Fruit fly (Drosophila melanogaster): Measurements from ENCODE around the gene CG42446.

CG42446 gene

DNA sequence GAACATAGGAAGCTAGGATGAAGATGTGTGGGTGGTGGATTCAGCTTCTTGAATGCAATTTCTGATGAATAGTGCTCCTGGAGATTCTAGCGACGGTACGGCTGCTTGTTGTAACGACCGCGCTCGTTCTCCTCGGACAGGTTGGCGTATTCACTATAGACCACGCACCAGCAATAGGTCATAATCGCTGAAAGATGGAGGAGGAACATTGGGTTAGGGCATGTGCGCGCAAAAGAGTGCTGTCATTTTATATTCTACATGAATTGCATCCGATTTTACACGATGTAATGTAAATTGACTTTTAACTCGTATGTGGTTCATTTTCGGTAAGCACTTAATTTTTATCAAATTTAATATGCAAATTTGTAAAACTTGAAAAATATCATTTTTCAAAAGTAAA lies 8.9 kb downstream of the CG42446 start (continued):
- TF ChIP-seq CG13894 (tag; optimal IDR thresholded peaks at IDR 0.05) (no peak), knrl (GFP tag; IDR thresholded peaks at IDR 0.05; ENCODE audit: partially characterized antibody) (peak; percentile 42; the same call in 1 of the 3 replicates), yki (optimal IDR thresholded peaks at IDR 0.05) (no peak), CG12744 (GFP tag; optimal IDR thresholded peaks at IDR 0.05) (no peak), CG1024 (GFP tag; IDR thresholded peaks at IDR 0.05) (no peak), CG17612 (GFP tag; IDR thresholded peaks at IDR 0.05) (no peak), CG17359 (tag; optimal IDR thresholded peaks at IDR 0.05) (no peak), C15 (GFP tag; IDR thresholded peaks at IDR 0.05) (no peak), Dip3 (GFP tag; optimal IDR thresholded peaks at IDR 0.05) (peak; percentile 0), ato (GFP tag; IDR thresholded peaks at IDR 0.05; ENCODE audit: partially characterized antibody) (no peak), tin (GFP tag; optimal IDR thresholded peaks at IDR 0.05) (no peak), cwo (GFP tag; optimal IDR thresholded peaks at IDR 0.05) (no peak), CG16813 (GFP tag; IDR thresholded peaks at IDR 0.05; ENCODE audit: partially characterized antibody) (peak; percentile 51; the same call in 2 of the 3 replicates), Oli (tag; optimal IDR thresholded peaks at IDR 0.05) (no peak), CG8924 (tag; optimal IDR thresholded peaks at IDR 0.05) (no peak), Meics (GFP tag; optimal IDR thresholded peaks at IDR 0.05) (no peak), Taf1 (GFP tag; IDR thresholded peaks at IDR 0.05) (no peak), CG7556 (GFP tag; optimal IDR thresholded peaks at IDR 0.05) (no peak), CG9215 (GFP tag; IDR thresholded peaks at IDR 0.05) (no peak), salm (tag; optimal IDR thresholded peaks at IDR 0.05) (no peak), Dbx (GFP tag; IDR thresholded peaks at IDR 0.05) (no peak), CG8290 (GFP tag; optimal IDR thresholded peaks at IDR 0.05) (no peak), CG8290 (tag; optimal IDR thresholded peaks at IDR 0.05) (peak in 1 of 2 experiments; percentile 56), pita (GFP tag; optimal IDR thresholded peaks at IDR 0.05) (peak; percentile 83), sna (GFP tag; IDR thresholded peaks at IDR 0.05; ENCODE audit: partially characterized antibody) (no peak), CG2120 (GFP tag; optimal IDR thresholded peaks at IDR 0.05) (peak; percentile 9), bbx (GFP tag; IDR thresholded peaks at IDR 0.05; ENCODE audit: partially characterized antibody) (peak; percentile 21; the same call in 1 of the 2 replicates), CG8388 (GFP tag; optimal IDR thresholded peaks at IDR 0.05) (no peak), tap (tag; optimal IDR thresholded peaks at IDR 0.05) (no peak), Neu2 (GFP tag; optimal IDR thresholded peaks at IDR 0.05; ENCODE audit: borderline replicate concordance) (no peak), gce (GFP tag; IDR thresholded peaks at IDR 0.05) (no peak), Ets65A (GFP tag) (peak; percentile 85), wor (GFP tag; IDR thresholded peaks at IDR 0.05) (no peak), sens (GFP tag) (peak; percentile 43), CG31365 (tag; optimal IDR thresholded peaks at IDR 0.05) (no peak), Blimp-1 (GFP tag; optimal IDR thresholded peaks at IDR 0.05) (no peak), kay (GFP tag; optimal IDR thresholded peaks at IDR 0.05) (no peak), ftz-f1 (GFP tag; optimal IDR thresholded peaks at IDR 0.05) (no peak), CG2712 (tag; optimal IDR thresholded peaks at IDR 0.05) (peak; percentile 22), PHDP (tag; optimal IDR thresholded peaks at IDR 0.05) (no peak), sr (GFP tag; IDR thresholded peaks at IDR 0.05) (0 out of 3 replicates have a peak, but pooled peaks have one; percentile 7), amos (GFP tag; IDR thresholded peaks at IDR 0.05; ENCODE audit: partially characterized antibody) (peak; percentile 70), Poxn (GFP tag; IDR thresholded peaks at IDR 0.05) (no peak), CG18599 (GFP tag; optimal IDR thresholded peaks at IDR 0.05) (no peak), CG2889 (GFP tag; IDR thresholded peaks at IDR 0.05) (no peak), dm (GFP tag; optimal IDR thresholded peaks at IDR 0.05) (no peak), phol (tag; optimal IDR thresholded peaks at IDR 0.05) (peak; percentile 6), CG1603 (tag; optimal IDR thresholded peaks at IDR 0.05) (peak; percentile 16), E2f2 (GFP tag; IDR thresholded peaks at IDR 0.05) (peak; percentile 16; the same call in 1 of the 2 replicates), HmgZ (tag; optimal IDR thresholded peaks at IDR 0.05) (peak; percentile 82), CG10209 (GFP tag; optimal IDR thresholded peaks at IDR 0.05) (no peak)
